Fruit fly (Drosophila melanogaster) whole organism, wandering third instar larva: ENCODE results near the gene CG34056.

ENCODE experiments used
- Abd-B ChIP-seq: fragments of >200 bp; optimal IDR thresholded peaks from 2 replicates; lab custom pipeline; 2017; ENCODE audit warnings: missing biosample characterization, missing genetic modification characterization
- CG32264 ChIP-seq: fragments of 200-800 bp; sonication (Bioruptor generic); optimal IDR thresholded peaks from 2 replicates; lab custom pipeline; 2016; ENCODE audit warnings: missing biosample characterization, missing genetic modification characterization
- CG9705 ChIP-seq: fragments of 200-800 bp; sonication (Bioruptor generic); optimal IDR thresholded peaks from 2 replicates; lab custom pipeline; 2018; ENCODE audit warnings: missing biosample characterization, mild to moderate bottlenecking, missing genetic modification characterization
- CrebA ChIP-seq: fragments of 200-800 bp; sonication (Bioruptor generic); optimal IDR thresholded peaks from 2 replicates; lab custom pipeline; 2016; ENCODE audit warnings: missing biosample characterization, mild to moderate bottlenecking, missing genetic modification characterization, borderline replicate concordance
- Dfd ChIP-seq: fragments of >200 bp; optimal IDR thresholded peaks from 2 replicates; lab custom pipeline; 2017; ENCODE audit warnings: missing biosample characterization, missing genetic modification characterization
- Dif ChIP-seq: fragments of 200-275, 200-300 bp; sonication (Bioruptor generic); optimal IDR thresholded peaks from 2 replicates; lab custom pipeline; 2018; ENCODE audit warnings: missing biosample characterization, missing genetic modification characterization; ENCODE audit not compliant: partially characterized antibody
- GATAd ChIP-seq: sonication (Bioruptor generic); optimal IDR thresholded peaks from 2 replicates; lab custom pipeline; 2016; ENCODE audit warnings: missing biosample characterization, missing genetic modification characterization
- HLH106 ChIP-seq: fragments of 200-800 bp; optimal IDR thresholded peaks from 3 replicates; lab custom pipeline; 2019; ENCODE audit warnings: missing biosample characterization, mild to moderate bottlenecking, missing genetic modification characterization, moderate library complexity
- Hnf4 ChIP-seq: fragments of 200-800 bp; sonication (Bioruptor generic); optimal IDR thresholded peaks from 2 replicates; lab custom pipeline; 2016; ENCODE audit warnings: missing biosample characterization, mild to moderate bottlenecking, missing genetic modification characterization
- Hr78 ChIP-seq: fragments of >200 bp; optimal IDR thresholded peaks from 2 replicates; lab custom pipeline; 2017; ENCODE audit warnings: missing biosample characterization, missing genetic modification characterization
- Hr83 ChIP-seq: fragments of 200-300 bp; sonication (Bioruptor generic); optimal IDR thresholded peaks from 2 replicates; lab custom pipeline; 2016; ENCODE audit warnings: missing biosample characterization, mild to moderate bottlenecking, missing genetic modification characterization, moderate library complexity; ENCODE audit not compliant: poor library complexity, severe bottlenecking
- Jra ChIP-seq: sonication (Bioruptor generic); optimal IDR thresholded peaks from 2 replicates; lab custom pipeline; 2016; ENCODE audit warnings: missing biosample characterization, missing genetic modification characterization
- Mio ChIP-seq: sonication (Bioruptor generic); optimal IDR thresholded peaks from 2 replicates; lab custom pipeline; 2016; ENCODE audit warnings: missing biosample characterization, missing genetic modification characterization
- Myc ChIP-seq: fragments of >200 bp; optimal IDR thresholded peaks from 2 replicates; lab custom pipeline; 2017
- N ChIP-seq: fragments of >200 bp; optimal IDR thresholded peaks from 2 replicates; lab custom pipeline; 2018; ENCODE audit warnings: missing biosample characterization, missing external identifiers, missing genetic modification characterization
- OdsH ChIP-seq: fragments of 200-800 bp; sonication (Bioruptor generic); optimal IDR thresholded peaks from 2 replicates; lab custom pipeline; 2016; ENCODE audit warnings: missing biosample characterization, mild to moderate bottlenecking, missing genetic modification characterization
- Rel ChIP-seq, 2 experiments: fragments of 200-800 bp; sonication (Bioruptor generic) in 1 of 2; optimal IDR thresholded peaks; 2 replicates in 1 of 2; 3 replicates in 1 of 2; lab custom pipeline; 2016 to 2019; ENCODE audit warnings: mild to moderate bottlenecking in 2 of 2, missing biosample characterization in 2 of 2, missing genetic modification characterization in 2 of 2, moderate library complexity in 1 of 2
- Sp1 ChIP-seq: fragments of 200-800 bp; sonication (Bioruptor generic); optimal IDR thresholded peaks from 3 replicates; lab custom pipeline; 2019; ENCODE audit warnings: missing biosample characterization, mild to moderate bottlenecking, missing genetic modification characterization, moderate library complexity
- Vsx2 ChIP-seq: fragments of 200-300, 225-300 bp; sonication (Bioruptor generic); optimal IDR thresholded peaks from 2 replicates; lab custom pipeline; 2018; ENCODE audit warnings: missing biosample characterization, missing genetic modification characterization; ENCODE audit not compliant: partially characterized antibody
- br ChIP-seq: fragments of 200-800 bp; sonication (Bioruptor generic); optimal IDR thresholded peaks from 2 replicates; lab custom pipeline; 2016; ENCODE audit warnings: missing biosample characterization, missing genetic modification characterization
- brk ChIP-seq: fragments of 200-800 bp; sonication (Bioruptor generic); optimal IDR thresholded peaks from 2 replicates; lab custom pipeline; 2016; ENCODE audit warnings: missing biosample characterization, mild to moderate bottlenecking, missing genetic modification characterization
- dl ChIP-seq, 2 experiments: fragments of 175-275, 200-275 bp in 1 of 2; fragments of 200-275 bp in 1 of 2; sonication (Bioruptor generic); optimal IDR thresholded peaks; lab custom pipeline; 2018; ENCODE audit warnings: mild to moderate bottlenecking in 2 of 2, missing biosample characterization in 2 of 2, missing genetic modification characterization in 2 of 2, moderate library complexity in 2 of 2; ENCODE audit not compliant: partially characterized antibody in 2 of 2, insufficient read depth in 1 of 2
- dmrt93B ChIP-seq: fragments of 200-800 bp; sonication (Bioruptor generic); optimal IDR thresholded peaks from 2 replicates; lab custom pipeline; 2018; ENCODE audit warnings: missing biosample characterization, mild to moderate bottlenecking, missing genetic modification characterization
- dsf ChIP-seq: sonication (Bioruptor generic); optimal IDR thresholded peaks from 2 replicates; lab custom pipeline; 2016; ENCODE audit warnings: missing biosample characterization, missing genetic modification characterization, borderline replicate concordance
- ey ChIP-seq: fragments of 200-800 bp; sonication (Bioruptor generic); optimal IDR thresholded peaks from 2 replicates; lab custom pipeline; 2016; ENCODE audit warnings: missing biosample characterization, missing genetic modification characterization
- foxo ChIP-seq, 2 experiments: fragments of 200-800 bp; sonication (Bioruptor generic); optimal IDR thresholded peaks; 2 replicates in 1 of 2; 3 replicates in 1 of 2; lab custom pipeline; 2016 to 2017; ENCODE audit warnings: missing biosample characterization in 2 of 2, missing genetic modification characterization in 2 of 2
- fru ChIP-seq: fragments of 200-800 bp; sonication (Bioruptor generic); optimal IDR thresholded peaks from 3 replicates; lab custom pipeline; 2016; ENCODE audit warnings: missing biosample characterization, mild to moderate bottlenecking, missing genetic modification characterization
- h ChIP-seq: fragments of 200-800 bp; sonication (Bioruptor generic); optimal IDR thresholded peaks from 3 replicates; lab custom pipeline; 2016; ENCODE audit warnings: missing biosample characterization, mild to moderate bottlenecking, missing genetic modification characterization
- jim ChIP-seq: fragments of 175-275, 200-325 bp; sonication (Bioruptor generic); optimal IDR thresholded peaks from 2 replicates; lab custom pipeline; 2016; ENCODE audit warnings: missing biosample characterization, mild to moderate bottlenecking, missing genetic modification characterization
- lola ChIP-seq: fragments of >200 bp; optimal IDR thresholded peaks from 2 replicates; lab custom pipeline; 2017; ENCODE audit warnings: missing biosample characterization, missing genetic modification characterization
- pan ChIP-seq: fragments of >200 bp; optimal IDR thresholded peaks from 2 replicates; lab custom pipeline; 2017
- psq ChIP-seq: fragments of 200-800 bp; sonication (Bioruptor generic); optimal IDR thresholded peaks from 3 replicates; lab custom pipeline; 2017; ENCODE audit warnings: missing biosample characterization, mild to moderate bottlenecking, missing genetic modification characterization, moderate library complexity
- rgr ChIP-seq: fragments of 200-800 bp; sonication (Bioruptor generic); optimal IDR thresholded peaks from 3 replicates; lab custom pipeline; 2016; ENCODE audit warnings: missing biosample characterization, mild to moderate bottlenecking, missing genetic modification characterization
- sage ChIP-seq: fragments of 200-800 bp; sonication (Bioruptor generic); optimal IDR thresholded peaks from 2 replicates; lab custom pipeline; 2016; ENCODE audit warnings: missing biosample characterization, mild to moderate bottlenecking, missing genetic modification characterization
- sv ChIP-seq: fragments of 200-800 bp; sonication (Bioruptor generic); optimal IDR thresholded peaks from 3 replicates; lab custom pipeline; 2016; ENCODE audit warnings: missing biosample characterization, missing genetic modification characterization
- tai ChIP-seq: sonication (Bioruptor generic); optimal IDR thresholded peaks from 2 replicates; lab custom pipeline; 2016; ENCODE audit warnings: missing biosample characterization, missing genetic modification characterization
- usp ChIP-seq: fragments of >200 bp; optimal IDR thresholded peaks from 2 replicates; lab custom pipeline; 2017; ENCODE audit warnings: missing biosample characterization, missing genetic modification characterization
- woc ChIP-seq: sonication (Bioruptor generic); optimal IDR thresholded peaks from 2 replicates; lab custom pipeline; 2016; ENCODE audit warnings: missing biosample characterization, mild to moderate bottlenecking, missing genetic modification characterization

The CG34056 gene

DNA sequence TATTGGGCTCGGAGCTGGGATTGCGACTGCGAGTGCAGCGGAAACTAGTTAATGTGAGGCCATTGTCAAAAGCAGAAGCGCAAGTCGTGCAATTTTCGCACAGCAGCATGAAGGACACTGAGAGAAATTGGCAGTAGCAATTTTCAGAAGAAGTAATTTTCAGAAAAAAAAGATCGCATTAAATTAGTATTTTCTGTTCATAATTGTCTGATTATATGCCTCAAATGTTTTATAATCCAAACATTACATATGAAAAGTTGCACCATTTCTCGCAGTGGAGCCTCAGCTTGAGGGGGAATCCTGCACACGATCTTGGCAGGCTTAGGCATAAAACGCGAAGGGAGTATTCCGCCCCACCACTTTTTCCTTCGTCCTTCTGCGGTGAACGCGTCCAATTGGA, 8.6 kb downstream of the CG34056 start:
- TF ChIP-seq ey, result peak; percentile 71
- peak; percentile 76 for TF ChIP-seq rgr (GFP tag; lab: Kevin White, UChicago)
- TF ChIP-seq usp (GFP tag; lab: Kevin White, UChicago), result no peak
- TF ChIP-seq tai (GFP tag; lab: Kevin White, UChicago), result peak; percentile 54
- no peak for TF ChIP-seq Myc (lab: Kevin White, UChicago)
- TF ChIP-seq fru (GFP tag; lab: Kevin White, UChicago), result peak; percentile 81
- TF ChIP-seq dmrt93B (GFP tag; lab: Kevin White, UChicago), result peak; percentile 31
- TF ChIP-seq foxo (GFP tag; optimal IDR thresholded peaks at IDR 0.05; lab: Kevin White, UChicago), result peak in 1 of 2 experiments; percentile 73
- no peak for TF ChIP-seq CG32264 (GFP tag; lab: Kevin White, UChicago)
- no peak for TF ChIP-seq GATAd (GFP tag; lab: Kevin White, UChicago)
- TF ChIP-seq CG9705 (GFP tag; lab: Kevin White, UChicago), result peak; percentile 32
- TF ChIP-seq Hr83 (GFP tag; lab: Kevin White, UChicago), result no peak
- TF ChIP-seq pan (lab: Kevin White, UChicago), result no peak
- no peak for TF ChIP-seq sage (GFP tag; lab: Kevin White, UChicago)
- TF ChIP-seq Vsx2 (GFP tag; lab: Kevin White, UChicago), result no peak
- TF ChIP-seq woc, result no peak
- TF ChIP-seq dsf (GFP tag; lab: Kevin White, UChicago), result no peak
- peak; percentile 76 for TF ChIP-seq Sp1 (GFP tag; lab: Kevin White, UChicago)
- no peak for TF ChIP-seq Hr78 (GFP tag; lab: Kevin White, UChicago)
- TF ChIP-seq N (GFP tag; lab: Kevin White, UChicago), result no peak
- TF ChIP-seq jim (GFP tag; lab: Kevin White, UChicago), result no peak
- TF ChIP-seq h (GFP tag; lab: Kevin White, UChicago), result peak; percentile 75
- no peak for TF ChIP-seq dl (GFP tag; optimal IDR thresholded peaks at IDR 0.05; lab: Kevin White, UChicago; ENCODE audit: insufficient read depth in 1 of 2, partially characterized antibody in 2 of 2)
- peak; percentile 56 for TF ChIP-seq brk (GFP tag; lab: Kevin White, UChicago)
- peak; percentile 66 for TF ChIP-seq OdsH (GFP tag; lab: Kevin White, UChicago)
- TF ChIP-seq Abd-B (GFP tag; lab: Kevin White, UChicago), result no peak
- no peak for TF ChIP-seq Rel (GFP tag; optimal IDR thresholded peaks at IDR 0.05; lab: Kevin White, UChicago)
- peak; percentile 36 for TF ChIP-seq Rel (tag; optimal IDR thresholded peaks at IDR 0.05; lab: Kevin White, UChicago)
- no peak for TF ChIP-seq Mio (GFP tag; lab: Kevin White, UChicago)
- TF ChIP-seq CrebA (GFP tag; lab: Kevin White, UChicago), result no peak
- TF ChIP-seq Dfd (GFP tag; lab: Kevin White, UChicago), result no peak
- TF ChIP-seq sv, result no peak
- no peak for TF ChIP-seq lola
- TF ChIP-seq Dif (GFP tag; lab: Kevin White, UChicago), result no peak
- peak; percentile 35 for TF ChIP-seq Jra (GFP tag; lab: Kevin White, UChicago)
- peak; percentile 49 for TF ChIP-seq psq (GFP tag; lab: Kevin White, UChicago)
- peak; percentile 61 for TF ChIP-seq br (GFP tag; lab: Kevin White, UChicago)
- TF ChIP-seq HLH106, result peak; percentile 75
- TF ChIP-seq Hnf4 (GFP tag; lab: Kevin White, UChicago), result peak; percentile 56

- TF ChIP-seq HLH106 (peak; percentile 51), psq (GFP tag; lab: Kevin White, UChicago) (peak; percentile 5), N (GFP tag; lab: Kevin White, UChicago) (no peak), CG9705 (GFP tag; lab: Kevin White, UChicago) (no peak), Sp1 (GFP tag; lab: Kevin White, UChicago) (peak; percentile 44), br (GFP tag; lab: Kevin White, UChicago) (no peak), h (GFP tag; lab: Kevin White, UChicago) (peak; percentile 50), Dfd (GFP tag; lab: Kevin White, UChicago) (no peak), Vsx2 (GFP tag; lab: Kevin White, UChicago) (no peak), pan (lab: Kevin White, UChicago) (no peak), Mio (GFP tag; lab: Kevin White, UChicago) (no peak), sage (GFP tag; lab: Kevin White, UChicago) (no peak), dl (GFP tag; optimal IDR thresholded peaks at IDR 0.05; lab: Kevin White, UChicago; ENCODE audit: insufficient read depth in 1 of 2, partially characterized antibody in 2 of 2) (no peak), Hr83 (GFP tag; lab: Kevin White, UChicago) (no peak), Hr78 (GFP tag; lab: Kevin White, UChicago) (no peak), woc (peak; percentile 23), rgr (GFP tag; lab: Kevin White, UChicago) (peak; percentile 13), dsf (GFP tag; lab: Kevin White, UChicago) (no peak), brk (GFP tag; lab: Kevin White, UChicago) (no peak), CrebA (GFP tag; lab: Kevin White, UChicago) (no peak), Myc (lab: Kevin White, UChicago) (no peak), sv (no peak), fru (GFP tag; lab: Kevin White, UChicago) (peak; percentile 30), Hnf4 (GFP tag; lab: Kevin White, UChicago) (peak; percentile 12), foxo (GFP tag; optimal IDR thresholded peaks at IDR 0.05; lab: Kevin White, UChicago) (peak in 1 of 2 experiments; percentile 52), OdsH (GFP tag; lab: Kevin White, UChicago) (peak; percentile 4), usp (GFP tag; lab: Kevin White, UChicago) (no peak), Abd-B (GFP tag; lab: Kevin White, UChicago) (no peak)
Measured at dm6 chr3L:904991-905745, 9.4 kb downstream of the CG34056 start.
